Worm (Caenorhabditis elegans) whole organism, late embryonic: Measurements from ENCODE around the gene T26G10.4.

Experiments
- ceh-31 ChIP-seq: sonication (generic microtip); optimal IDR thresholded peaks from 2 replicates; lab custom pipeline; 2016; ENCODE audit warnings: missing genetic modification characterization, missing compliant biosample characterization
- ceh-34 ChIP-seq: sonication (generic microtip); optimal IDR thresholded peaks from 2 replicates; lab custom pipeline; 2016; ENCODE audit warnings: mild to moderate bottlenecking, missing genetic modification characterization, missing compliant biosample characterization
- fkh-10 ChIP-seq: fragments of 150-350 bp; optimal IDR thresholded peaks from 2 replicates; lab custom pipeline; 2014; ENCODE audit warnings: missing biosample characterization, missing genetic modification reagents, missing genetic modification characterization
- hlh-30 ChIP-seq: sonication (generic microtip); optimal IDR thresholded peaks from 2 replicates; lab custom pipeline; 2017; ENCODE audit warnings: antibody characterized with exemption, missing genetic modification characterization, missing compliant biosample characterization; ENCODE audit not compliant: insufficient read depth
- lin-11 ChIP-seq: fragments of 200-800 bp; sonication (Bioruptor generic); optimal IDR thresholded peaks from 2 replicates; lab custom pipeline; 2018; ENCODE audit warnings: mild to moderate bottlenecking, missing genetic modification characterization, missing compliant biosample characterization
- nhr-232 ChIP-seq: sonication (generic microtip); optimal IDR thresholded peaks from 2 replicates; lab custom pipeline; 2016; ENCODE audit warnings: missing genetic modification characterization, missing compliant biosample characterization
- pag-3 ChIP-seq: sonication (generic microtip); optimal IDR thresholded peaks from 2 replicates; lab custom pipeline; 2016; ENCODE audit warnings: missing compliant biosample characterization, missing genetic modification characterization, borderline replicate concordance
- pqm-1 ChIP-seq: sonication (generic microtip); optimal IDR thresholded peaks from 2 replicates; lab custom pipeline; 2016; ENCODE audit warnings: missing genetic modification characterization, missing compliant biosample characterization
- rnt-1 ChIP-seq: sonication (generic microtip); optimal IDR thresholded peaks from 2 replicates; lab custom pipeline; 2016; ENCODE audit warnings: missing genetic modification characterization, missing compliant biosample characterization

DNA sequence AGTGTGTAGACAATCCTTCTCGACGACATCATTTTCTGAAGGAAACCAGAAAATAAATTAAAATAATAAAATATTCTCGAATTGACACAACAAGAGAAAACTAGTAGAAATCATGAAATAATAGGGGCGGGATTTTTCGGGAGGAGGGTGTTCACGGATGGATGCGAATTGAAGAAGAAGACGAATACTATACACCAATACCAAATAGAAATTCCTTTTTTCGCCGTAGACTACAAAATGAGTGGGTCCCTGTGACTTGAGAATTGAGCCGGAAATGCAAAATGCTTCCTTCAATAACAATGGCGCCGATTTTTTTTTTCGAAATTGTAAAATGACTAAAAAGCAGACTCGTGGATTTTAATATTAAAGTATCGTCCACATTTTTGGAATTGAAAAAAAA is 19.3 kb upstream of the T26G10.4 start, which contains the start of gene nlp-48:
- TF ChIP-seq pag-3 (no peak), nhr-232 (tag; lab: Kevin White, UChicago) (no peak), ceh-31 (tag; lab: Kevin White, UChicago) (no peak), lin-11 (tag; lab: Kevin White, UChicago) (no peak), ceh-34 (no peak), fkh-10 (GFP tag; lab: Kevin White, UChicago) (no peak), hlh-30 (tag; lab: Kevin White, UChicago) (no peak), rnt-1 (tag; lab: Kevin White, UChicago) (no peak), pqm-1 (tag; lab: Kevin White, UChicago) (no peak)
